Fruit fly (Drosophila melanogaster) whole organism, embryonic: ENCODE results near the gene CG6656.

Experiments used
- CG10274 ChIP-seq: fragments of 200-800 bp; sonication (Bioruptor generic); optimal IDR thresholded peaks from 3 replicates; lab custom pipeline; 2017; ENCODE audit warnings: missing biosample characterization, mild to moderate bottlenecking, missing genetic modification characterization
- CG10565 ChIP-seq: fragments of 200-800 bp; sonication (Bioruptor generic); optimal IDR thresholded peaks from 3 replicates; lab custom pipeline; 2016; ENCODE audit warnings: missing biosample characterization, mild to moderate bottlenecking, missing genetic modification characterization
- CG11093 ChIP-seq: fragments of 200-800 bp; sonication (Bioruptor generic); IDR thresholded peaks from 3 replicates; pipeline ENCODE4 v1.3.6; 2022; ENCODE audit warnings: missing biosample characterization, missing genetic modification characterization
- CG11560 ChIP-seq: fragments of 200-800 bp; sonication (Bioruptor generic); IDR thresholded peaks from 3 replicates; pipeline ENCODE4 v1.3.6; 2022; ENCODE audit warnings: missing biosample characterization, missing genetic modification characterization
- CG13287 ChIP-seq: fragments of 200-800 bp; sonication (Bioruptor generic); IDR thresholded peaks from 2 replicates; pipeline ENCODE4 v1.3.6; 2022; ENCODE audit warnings: missing biosample characterization, missing genetic modification characterization; ENCODE audit not compliant: partially characterized antibody
- CG13424 ChIP-seq: fragments of 200-800 bp; sonication (Bioruptor generic); optimal IDR thresholded peaks from 2 replicates; lab custom pipeline; 2019; ENCODE audit warnings: missing biosample characterization, mild to moderate bottlenecking, missing genetic modification characterization, moderate library complexity
- CG13624 ChIP-seq: fragments of 200-800 bp; sonication (Bioruptor generic); optimal IDR thresholded peaks from 2 replicates; lab custom pipeline; 2016; ENCODE audit warnings: missing biosample characterization, missing genetic modification characterization
- CG15073 ChIP-seq: fragments of 200-800 bp; sonication (Bioruptor generic); optimal IDR thresholded peaks from 2 replicates; lab custom pipeline; 2016; ENCODE audit warnings: missing biosample characterization, missing genetic modification characterization
- CG17829 ChIP-seq: fragments of 200-800 bp; optimal IDR thresholded peaks from 2 replicates; lab custom pipeline; 2019; ENCODE audit warnings: missing biosample characterization, mild to moderate bottlenecking, missing genetic modification characterization, moderate library complexity
- CG18619 ChIP-seq: fragments of 200-800 bp; sonication (Bioruptor generic); optimal IDR thresholded peaks from 3 replicates; lab custom pipeline; 2017; ENCODE audit warnings: missing biosample characterization, mild to moderate bottlenecking, missing genetic modification characterization
- CG2678 ChIP-seq: fragments of 200-800 bp; sonication (Bioruptor generic); optimal IDR thresholded peaks from 3 replicates; lab custom pipeline; 2019; ENCODE audit warnings: missing biosample characterization, mild to moderate bottlenecking, missing genetic modification characterization, moderate library complexity
- CG33213 ChIP-seq: fragments of 200-800 bp; sonication (Bioruptor generic); optimal IDR thresholded peaks from 3 replicates; lab custom pipeline; 2016; ENCODE audit warnings: missing biosample characterization, missing genetic modification characterization
- CG4328 ChIP-seq: fragments of 200-800 bp; sonication (Bioruptor generic); optimal IDR thresholded peaks from 3 replicates; lab custom pipeline; 2017; ENCODE audit warnings: missing biosample characterization, missing genetic modification reagents, missing genetic modification characterization
- CG4360 ChIP-seq: fragments of 200-800 bp; sonication (Bioruptor generic); IDR thresholded peaks from 2 replicates; pipeline ENCODE4 v1.3.6; 2022; ENCODE audit warnings: missing biosample characterization, missing genetic modification characterization
- CG4707 ChIP-seq: fragments of 200-800 bp; sonication (Bioruptor generic); optimal IDR thresholded peaks from 2 replicates; lab custom pipeline; 2018; ENCODE audit warnings: missing biosample characterization, mild to moderate bottlenecking, missing genetic modification characterization, moderate library complexity
- CG6175 ChIP-seq: fragments of 200-800 bp; sonication (Bioruptor generic); IDR thresholded peaks from 3 replicates; pipeline ENCODE4 v1.3.6; 2022; ENCODE audit warnings: missing biosample characterization, missing genetic modification characterization
- CG7556 ChIP-seq: fragments of 200-800 bp; sonication (Bioruptor generic); optimal IDR thresholded peaks from 2 replicates; lab custom pipeline; 2017; ENCODE audit warnings: missing biosample characterization, mild to moderate bottlenecking, missing genetic modification characterization
- CG7963 ChIP-seq: fragments of 200-800 bp; sonication (Bioruptor generic); IDR thresholded peaks from 3 replicates; pipeline ENCODE4 v1.3.6; 2022; ENCODE audit warnings: missing biosample characterization, missing genetic modification characterization; ENCODE audit not compliant: partially characterized antibody
- CG8089 ChIP-seq: fragments of 200-800 bp; sonication (Bioruptor generic); optimal IDR thresholded peaks from 3 replicates; lab custom pipeline; 2016; ENCODE audit warnings: missing biosample characterization, missing genetic modification characterization
- CG8359 ChIP-seq: fragments of 200-800 bp; sonication (Bioruptor generic); optimal IDR thresholded peaks from 2 replicates; lab custom pipeline; 2017; ENCODE audit warnings: missing biosample characterization, mild to moderate bottlenecking, missing genetic modification characterization, borderline replicate concordance
- Drgx ChIP-seq: fragments of 200-800 bp; sonication (Bioruptor generic); IDR thresholded peaks from 2 replicates; pipeline ENCODE4 v1.3.6; 2022; ENCODE audit warnings: missing biosample characterization, missing genetic modification characterization
- H2.0 ChIP-seq: fragments of 200-800 bp; sonication (Bioruptor generic); IDR thresholded peaks from 2 replicates; pipeline ENCODE4 v1.3.6; 2022; ENCODE audit warnings: missing biosample characterization, missing genetic modification characterization
- Jarid2 ChIP-seq: fragments of 200-800 bp; sonication (Bioruptor generic); optimal IDR thresholded peaks from 3 replicates; lab custom pipeline; 2017; ENCODE audit warnings: mild to moderate bottlenecking, missing biosample characterization, missing genetic modification reagents, missing genetic modification characterization
- Nf-YA ChIP-seq: fragments of 200-800 bp; sonication (Bioruptor generic); IDR thresholded peaks from 2 replicates; pipeline ENCODE4 v1.3.6; 2022; ENCODE audit warnings: missing biosample characterization, missing genetic modification characterization
- Opbp ChIP-seq: fragments of 200-800 bp; sonication (Bioruptor generic); IDR thresholded peaks from 3 replicates; pipeline ENCODE4 v1.3.6; 2022; ENCODE audit warnings: missing biosample characterization, missing genetic modification characterization; ENCODE audit not compliant: partially characterized antibody
- Rx ChIP-seq: fragments of 200-800 bp; sonication (Bioruptor generic); IDR thresholded peaks from 2 replicates; pipeline ENCODE4 v1.3.6; 2022; ENCODE audit warnings: missing biosample characterization, missing genetic modification characterization
- Sox102F ChIP-seq: fragments of 200-800 bp; sonication (Bioruptor generic); optimal IDR thresholded peaks from 2 replicates; lab custom pipeline; 2018; ENCODE audit warnings: missing biosample characterization, mild to moderate bottlenecking, missing genetic modification characterization, moderate library complexity
- Stat92E ChIP-seq, 3 experiments: fragments of >200 bp in 2 of 3; fragments of 200-800 bp in 1 of 3; sonication (Bioruptor generic) in 1 of 3; optimal IDR thresholded peaks; 2 replicates each; lab custom pipeline; 2017 to 2019; ENCODE audit warnings: missing biosample characterization in 3 of 3, missing genetic modification characterization in 3 of 3, mild to moderate bottlenecking in 1 of 3, moderate library complexity in 1 of 3
- Taf1 ChIP-seq: fragments of 200-800 bp; sonication (Bioruptor generic); IDR thresholded peaks from 2 replicates; pipeline ENCODE4 v1.3.6; 2022; ENCODE audit warnings: missing biosample characterization, missing genetic modification characterization
- Trl ChIP-seq, 3 experiments: fragments of >200 bp in 2 of 3; fragments of 200-800 bp in 1 of 3; sonication (Bioruptor generic) in 1 of 3; optimal IDR thresholded peaks; 2 replicates in 1 of 3; 3 replicates in 2 of 3; lab custom pipeline; 2016 to 2017; ENCODE audit warnings: missing biosample characterization in 1 of 3, missing genetic modification characterization in 1 of 3
- ara ChIP-seq: fragments of 200-800 bp; sonication (Bioruptor generic); IDR thresholded peaks from 2 replicates; pipeline ENCODE4 v1.3.6; 2022; ENCODE audit warnings: missing biosample characterization, missing genetic modification characterization
- bcd ChIP-seq: fragments of 200-800 bp; sonication (Bioruptor generic); optimal IDR thresholded peaks from 2 replicates; lab custom pipeline; 2017; ENCODE audit warnings: missing biosample characterization, mild to moderate bottlenecking, missing genetic modification characterization
- cas ChIP-seq: fragments of 200-800 bp; sonication (Bioruptor generic); IDR thresholded peaks from 2 replicates; pipeline ENCODE4 v1.3.6; 2022; ENCODE audit warnings: missing biosample characterization, missing genetic modification characterization
- cato ChIP-seq: fragments of 200-800 bp; sonication (Bioruptor generic); optimal IDR thresholded peaks from 2 replicates; lab custom pipeline; 2016; ENCODE audit warnings: missing biosample characterization, missing genetic modification characterization, borderline replicate concordance
- chm ChIP-seq: fragments of 200-800 bp; sonication (Bioruptor generic); IDR thresholded peaks from 2 replicates; pipeline ENCODE4 v1.3.6; 2022; ENCODE audit warnings: missing biosample characterization, missing genetic modification characterization
- da ChIP-seq: fragments of 200-800 bp; sonication (Bioruptor generic); optimal IDR thresholded peaks from 2 replicates; lab custom pipeline; 2016; ENCODE audit warnings: missing biosample characterization, missing genetic modification characterization
- danr ChIP-seq: fragments of 200-800 bp; sonication (Bioruptor generic); IDR thresholded peaks from 2 replicates; pipeline ENCODE4 v1.3.6; 2022; ENCODE audit warnings: missing biosample characterization, missing genetic modification characterization
- gem ChIP-seq: fragments of 200-800 bp; sonication (Bioruptor generic); optimal IDR thresholded peaks from 2 replicates; lab custom pipeline; 2019; ENCODE audit warnings: missing biosample characterization, mild to moderate bottlenecking, missing genetic modification characterization, moderate library complexity
- insv ChIP-seq, 2 experiments: fragments of 200-800 bp; sonication (Bioruptor generic); optimal IDR thresholded peaks; 3 replicates each; lab custom pipeline; 2016 to 2018; ENCODE audit warnings: missing biosample characterization in 2 of 2, missing genetic modification characterization in 2 of 2
- maf-S ChIP-seq: fragments of 200-800 bp; sonication (Bioruptor generic); optimal IDR thresholded peaks from 2 replicates; lab custom pipeline; 2016; ENCODE audit warnings: missing biosample characterization, missing genetic modification characterization
- mld ChIP-seq: fragments of 200-800 bp; sonication (Bioruptor generic); IDR thresholded peaks from 3 replicates; pipeline ENCODE4 v1.3.6; 2022; ENCODE audit warnings: missing biosample characterization, missing genetic modification characterization; ENCODE audit not compliant: partially characterized antibody
- pita ChIP-seq: fragments of 200-800 bp; sonication (Bioruptor generic); optimal IDR thresholded peaks from 2 replicates; lab custom pipeline; 2017; ENCODE audit warnings: missing biosample characterization, mild to moderate bottlenecking, missing genetic modification characterization
- pros ChIP-seq: fragments of 200-800 bp; sonication (Bioruptor generic); optimal IDR thresholded peaks from 3 replicates; lab custom pipeline; 2019; ENCODE audit warnings: missing biosample characterization, mild to moderate bottlenecking, missing genetic modification characterization, moderate library complexity
- psq ChIP-seq: fragments of 200-800 bp; sonication (Bioruptor generic); optimal IDR thresholded peaks from 2 replicates; lab custom pipeline; 2017; ENCODE audit warnings: missing biosample characterization, missing genetic modification characterization
- pzg ChIP-seq: fragments of 200-800 bp; sonication (Bioruptor generic); optimal IDR thresholded peaks from 3 replicates; lab custom pipeline; 2018; ENCODE audit warnings: missing biosample characterization, mild to moderate bottlenecking, missing genetic modification characterization, moderate library complexity
- repo ChIP-seq: fragments of 200-800 bp; sonication (Bioruptor generic); optimal IDR thresholded peaks from 2 replicates; lab custom pipeline; 2016; ENCODE audit warnings: missing biosample characterization, missing genetic modification characterization
- stwl ChIP-seq: fragments of 200-800 bp; sonication (Bioruptor generic); optimal IDR thresholded peaks from 3 replicates; lab custom pipeline; 2018; ENCODE audit warnings: missing biosample characterization, mild to moderate bottlenecking, missing genetic modification characterization, moderate library complexity
- tll ChIP-seq, 2 experiments: fragments of 200-800 bp in 1 of 2; fragments of >200 bp in 1 of 2; sonication (Bioruptor generic) in 1 of 2; optimal IDR thresholded peaks; 2 replicates each; lab custom pipeline; 2017 to 2019; ENCODE audit warnings: missing biosample characterization in 2 of 2, missing genetic modification characterization in 2 of 2, mild to moderate bottlenecking in 1 of 2, moderate library complexity in 1 of 2
- unc-4 ChIP-seq: fragments of 200-800 bp; sonication (Bioruptor generic); IDR thresholded peaks from 2 replicates; pipeline ENCODE4 v1.3.6; 2022; ENCODE audit warnings: missing biosample characterization, missing genetic modification characterization; ENCODE audit not compliant: partially characterized antibody
- zfh1 ChIP-seq: fragments of 200-800 bp; sonication (Bioruptor generic); IDR thresholded peaks from 3 replicates; pipeline ENCODE4 v1.3.6; 2022; ENCODE audit warnings: missing biosample characterization, missing genetic modification characterization

Gene CG6656

DNA sequence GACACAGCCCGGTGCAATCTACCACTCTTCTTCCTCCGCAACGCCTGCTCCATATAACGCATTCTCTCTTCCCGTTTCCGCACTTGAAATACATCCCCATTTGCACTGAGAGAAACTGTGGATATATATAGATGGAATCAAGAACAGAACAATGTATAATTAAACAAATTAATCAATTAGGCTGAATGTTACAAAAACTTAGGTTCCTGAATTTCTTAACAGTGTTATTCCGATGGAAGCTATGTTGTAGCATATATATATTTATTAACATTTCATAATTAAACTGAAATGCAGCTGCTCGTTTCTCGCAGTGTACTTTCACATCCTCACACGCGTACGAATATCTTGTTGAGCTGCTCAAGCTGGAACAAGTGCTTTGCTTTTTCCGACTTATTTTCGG lies 15.6 kb upstream of the CG6656 start (continued):
- TF ChIP-seq CG13424 (tag; lab: Kevin White, UChicago): peak; percentile 43
- peak; percentile 14 for TF ChIP-seq stwl
- no peak for TF ChIP-seq cas (GFP tag; lab: Robert Waterston, UW)
- TF ChIP-seq CG7556 (GFP tag; lab: Kevin White, UChicago): peak; percentile 30
- no peak for TF ChIP-seq CG4360 (GFP tag; lab: Robert Waterston, UW)
- TF ChIP-seq gem: peak; percentile 77
- no peak for TF ChIP-seq cato (GFP tag; lab: Kevin White, UChicago)
- no peak for TF ChIP-seq Rx (GFP tag; lab: Robert Waterston, UW)
- TF ChIP-seq CG4707 (GFP tag; lab: Kevin White, UChicago): no peak
- TF ChIP-seq CG6175 (GFP tag; lab: Robert Waterston, UW): no peak
- no peak for TF ChIP-seq Taf1 (GFP tag; lab: Robert Waterston, UW)
- TF ChIP-seq Stat92E (GFP tag; optimal IDR thresholded peaks at IDR 0.05; lab: Kevin White, UChicago): peak in 1 of 3 experiments; percentile 46
- no peak for TF ChIP-seq tll (GFP tag; optimal IDR thresholded peaks at IDR 0.05; lab: Kevin White, UChicago)
- TF ChIP-seq psq: no peak
- no peak for TF ChIP-seq CG10274
- peak; percentile 54; the same call in 1 of the 2 replicates for TF ChIP-seq ara (GFP tag; lab: Robert Waterston, UW)
- peak; percentile 38 for TF ChIP-seq CG18619 (GFP tag; lab: Kevin White, UChicago)
- TF ChIP-seq CG11560: no peak
- no peak for TF ChIP-seq CG7963 (GFP tag; lab: Robert Waterston, UW)
- TF ChIP-seq pros: no peak
- TF ChIP-seq Drgx (GFP tag; lab: Robert Waterston, UW): peak; percentile 58; the same call in 1 of the 2 replicates
- peak; percentile 57 for TF ChIP-seq Sox102F (GFP tag; lab: Kevin White, UChicago)
- peak; percentile 49 for TF ChIP-seq CG2678 (tag; lab: Kevin White, UChicago)
- TF ChIP-seq CG13287 (GFP tag; lab: Robert Waterston, UW): no peak
- TF ChIP-seq unc-4 (GFP tag; lab: Robert Waterston, UW): no peak
- no peak for TF ChIP-seq pzg
- no peak for TF ChIP-seq Nf-YA (GFP tag; lab: Robert Waterston, UW)
- no peak for TF ChIP-seq bcd (GFP tag; lab: Kevin White, UChicago)
- no peak for TF ChIP-seq chm (GFP tag; lab: Robert Waterston, UW)
- TF ChIP-seq repo: no peak
- peak; percentile 34 for TF ChIP-seq CG15073 (GFP tag; lab: Kevin White, UChicago)
- no peak for TF ChIP-seq CG8089 (GFP tag; lab: Kevin White, UChicago)
- no peak for TF ChIP-seq CG4328 (GFP tag; lab: Kevin White, UChicago)
- TF ChIP-seq CG10565 (GFP tag; lab: Kevin White, UChicago): no peak
- no peak for TF ChIP-seq CG11093 (GFP tag; lab: Robert Waterston, UW)
- TF ChIP-seq CG8359 (GFP tag; lab: Kevin White, UChicago): peak; percentile 21
- TF ChIP-seq CG17829 (tag; lab: Kevin White, UChicago): peak; percentile 79
- TF ChIP-seq Jarid2: no peak
- TF ChIP-seq Trl (optimal IDR thresholded peaks at IDR 0.05; lab: Kevin White, UChicago): no peak
- no peak for TF ChIP-seq Trl (GFP tag; optimal IDR thresholded peaks at IDR 0.05; lab: Kevin White, UChicago)
- TF ChIP-seq Opbp (GFP tag; lab: Robert Waterston, UW): no peak
- peak; percentile 63; the same call in 1 of the 3 replicates for TF ChIP-seq zfh1
- no peak for TF ChIP-seq H2.0
- no peak for TF ChIP-seq danr (GFP tag; lab: Robert Waterston, UW)
- no peak for TF ChIP-seq da (GFP tag; lab: Kevin White, UChicago)
- TF ChIP-seq CG33213: no peak
- TF ChIP-seq maf-S: no peak
- TF ChIP-seq mld (GFP tag; lab: Robert Waterston, UW): no peak
- TF ChIP-seq insv (GFP tag; optimal IDR thresholded peaks at IDR 0.05; lab: Kevin White, UChicago): no peak
- TF ChIP-seq CG13624: no peak
- TF ChIP-seq pita (GFP tag; lab: Kevin White, UChicago): no peak
